Fruit fly (Drosophila melanogaster) S2 (cell line): ENCODE results near the gene Lamtor1.
A peak's percentile ranks its signal among the peaks of the same experiment; 100 is the strongest.

Source experiments
- CG8478 ChIP-seq: fragments of >200 bp; optimal IDR thresholded peaks from 2 replicates; lab custom pipeline; 2018
- CTCF ChIP-seq, 2 experiments: fragments of >200 bp; optimal IDR thresholded peaks; 2 replicates each; lab custom pipeline; 2018

dm6 chr3L:20004442-20004869 lies 24.4 kb downstream of the Lamtor1 start:
- TF ChIP-seq CG8478 = no peak
- peak; percentile 86 to 88 for TF ChIP-seq CTCF (optimal IDR thresholded peaks at IDR 0.05; lab: Kevin White, UChicago)
